Fruit fly (Drosophila melanogaster): Measurements from ENCODE around the gene Uqcc1.
A peak's percentile ranks its signal among the peaks of the same experiment; 100 is the strongest.

Uqcc1 gene

dm6 chr3L:6981823-6982222 is 23.9 kb upstream of the Uqcc1 start (continued):
- TF ChIP-seq CG8924 (tag; optimal IDR thresholded peaks at IDR 0.05) (peak; percentile 68), Elba2 (GFP tag; optimal IDR thresholded peaks at IDR 0.05) (peak; percentile 13), lmd (GFP tag; IDR thresholded peaks at IDR 0.05) (peak; percentile 26; the same call in 1 of the 2 replicates), Hmr (GFP tag; optimal IDR thresholded peaks at IDR 0.05) (peak; percentile 2), CG1529 (GFP tag; optimal IDR thresholded peaks at IDR 0.05) (peak; percentile 41), CG7556 (GFP tag; optimal IDR thresholded peaks at IDR 0.05) (peak; percentile 60), oc (tag; optimal IDR thresholded peaks at IDR 0.05) (peak; percentile 47), CG4404 (GFP tag; IDR thresholded peaks at IDR 0.05) (peak; percentile 79), CG4820 (GFP tag; optimal IDR thresholded peaks at IDR 0.05) (peak; percentile 43), CG5180 (GFP tag; optimal IDR thresholded peaks at IDR 0.05) (no peak), CG11504 (tag; optimal IDR thresholded peaks at IDR 0.05) (peak; percentile 49), CG14710 (tag; optimal IDR thresholded peaks at IDR 0.05) (peak; percentile 57), CG17568 (GFP tag; optimal IDR thresholded peaks at IDR 0.05) (no peak), az2 (GFP tag; optimal IDR thresholded peaks at IDR 0.05) (peak; percentile 51), dmrt99B (tag; optimal IDR thresholded peaks at IDR 0.05) (peak; percentile 39)

DNA sequence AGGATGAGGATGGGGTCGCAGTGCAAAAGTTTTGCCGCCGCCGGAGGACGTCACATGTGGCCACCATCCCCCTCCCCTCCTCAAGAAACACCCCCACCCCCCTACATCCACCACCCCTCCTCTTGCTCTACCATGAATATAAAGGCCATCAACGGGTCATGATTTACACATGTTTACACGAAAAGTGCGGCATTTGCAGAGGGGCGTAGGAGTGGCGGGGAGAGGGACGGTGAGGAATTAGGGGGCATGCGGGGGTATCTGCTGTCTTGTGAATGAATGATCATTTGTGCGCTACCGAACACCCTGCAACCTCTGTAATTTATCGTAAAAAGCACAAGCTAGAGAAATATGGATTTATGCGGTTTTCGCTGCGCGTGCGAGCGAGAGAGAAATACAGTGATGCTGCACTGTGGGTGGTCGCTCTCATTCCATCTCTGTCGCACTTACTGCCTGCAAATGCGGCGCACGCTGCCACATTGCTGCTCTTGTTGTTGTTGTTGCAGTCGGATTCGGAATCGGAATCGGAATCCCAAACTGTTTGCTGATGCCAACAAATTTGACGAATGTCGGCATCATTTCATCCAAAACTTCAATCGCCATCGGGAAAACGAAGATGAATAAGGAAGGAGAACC is 23.3 kb upstream of the Uqcc1 start:
- 0 out of 2 replicates have a peak, but pooled peaks have one; percentile 23 for TF ChIP-seq lmd (GFP tag; IDR thresholded peaks at IDR 0.05)
- TF ChIP-seq luna (GFP tag; optimal IDR thresholded peaks at IDR 0.05) = no peak
- TF ChIP-seq Deaf1 (tag; optimal IDR thresholded peaks at IDR 0.05) = peak; percentile 6
- TF ChIP-seq sima (GFP tag; optimal IDR thresholded peaks at IDR 0.05) = no peak
- no peak for TF ChIP-seq cato (GFP tag; optimal IDR thresholded peaks at IDR 0.05; ENCODE audit: borderline replicate concordance)
- TF ChIP-seq CG2199 (GFP tag; IDR thresholded peaks at IDR 0.05) = 0 out of 3 replicates have a peak, but pooled peaks have one; percentile 52
- no peak for TF ChIP-seq ac (GFP tag; optimal IDR thresholded peaks at IDR 0.05)
- peak; percentile 79 for TF ChIP-seq twi (tag; optimal IDR thresholded peaks at IDR 0.05)
- no peak for TF ChIP-seq tap (tag; optimal IDR thresholded peaks at IDR 0.05)
- TF ChIP-seq Hr78 (GFP tag; optimal IDR thresholded peaks at IDR 0.05) = peak in 1 of 2 experiments; percentile 5
- TF ChIP-seq mirr (GFP tag; optimal IDR thresholded peaks at IDR 0.05) = no peak
- peak; percentile 10 for TF ChIP-seq Nf-YB (GFP tag; optimal IDR thresholded peaks at IDR 0.05)
- peak; percentile 53 for TF ChIP-seq cwo (GFP tag; optimal IDR thresholded peaks at IDR 0.05)
- TF ChIP-seq MBD-R2 (GFP tag; IDR thresholded peaks at IDR 0.05) = no peak
- peak; percentile 81 for TF ChIP-seq CG10321 (GFP tag; IDR thresholded peaks at IDR 0.05)
- TF ChIP-seq CG8478 (optimal IDR thresholded peaks at IDR 0.05) = peak; percentile 28
- peak; percentile 98 for TF ChIP-seq crol (GFP tag; IDR thresholded peaks at IDR 0.05)
- TF ChIP-seq sr (GFP tag; IDR thresholded peaks at IDR 0.05) = peak; percentile 58; the same call in 1 of the 3 replicates
- TF ChIP-seq Nf-YC (tag; optimal IDR thresholded peaks at IDR 0.05) = peak; percentile 13
- no peak for TF ChIP-seq CG16863 (GFP tag; optimal IDR thresholded peaks at IDR 0.05)
- TF ChIP-seq ci (GFP tag; IDR thresholded peaks at IDR 0.05) = peak; percentile 80
- peak; percentile 95 for TF ChIP-seq CG4360 (GFP tag; IDR thresholded peaks at IDR 0.05)
- TF ChIP-seq sd (tag; optimal IDR thresholded peaks at IDR 0.05) = peak; percentile 10
- TF ChIP-seq CoRest (tag; optimal IDR thresholded peaks at IDR 0.05) = no peak
- peak; percentile 38 for TF ChIP-seq CG10543 (GFP tag; optimal IDR thresholded peaks at IDR 0.05)
- peak; percentile 71 for TF ChIP-seq CG1832 (GFP tag; optimal IDR thresholded peaks at IDR 0.05)
- TF ChIP-seq abd-A (tag; optimal IDR thresholded peaks at IDR 0.05) = peak; percentile 71
- no peak for TF ChIP-seq Abd-B (GFP tag; optimal IDR thresholded peaks at IDR 0.05)
- no peak for TF ChIP-seq CG5180 (GFP tag; optimal IDR thresholded peaks at IDR 0.05)
